Fruit fly (Drosophila melanogaster) whole organism, embryonic: ENCODE results near the gene CG32448.

Experiments used
- CG11456 ChIP-seq: fragments of 200-800 bp; sonication (Bioruptor generic); IDR thresholded peaks from 3 replicates; pipeline ENCODE4 v1.3.6; 2022; ENCODE audit warnings: missing biosample characterization, missing genetic modification characterization
- CG16863 ChIP-seq: fragments of 200-800 bp; sonication (Bioruptor generic); optimal IDR thresholded peaks from 3 replicates; lab custom pipeline; 2016; ENCODE audit warnings: missing biosample characterization, missing genetic modification characterization
- CG6689 ChIP-seq: fragments of 200-800 bp; sonication (Bioruptor generic); IDR thresholded peaks from 2 replicates; pipeline ENCODE4 v1.3.6; 2022; ENCODE audit warnings: missing biosample characterization, missing genetic modification characterization
- CTCF ChIP-seq: fragments of 200-800 bp; sonication (Bioruptor generic); optimal IDR thresholded peaks from 2 replicates; lab custom pipeline; 2017; ENCODE audit warnings: missing biosample characterization, mild to moderate bottlenecking, missing genetic modification characterization, moderate library complexity
- CrebB ChIP-seq: fragments of 200-800 bp; sonication (Bioruptor generic); optimal IDR thresholded peaks from 3 replicates; lab custom pipeline; 2018; ENCODE audit warnings: missing biosample characterization, mild to moderate bottlenecking, missing genetic modification characterization
- Eip74EF ChIP-seq, 2 experiments: fragments of 200-800 bp in 1 of 2; fragments of >200 bp in 1 of 2; sonication (Bioruptor generic) in 1 of 2; optimal IDR thresholded peaks; 2 replicates each; lab custom pipeline; 2017 to 2019; ENCODE audit warnings: missing biosample characterization in 2 of 2, missing genetic modification characterization in 2 of 2, mild to moderate bottlenecking in 1 of 2, moderate library complexity in 1 of 2
- Oaz ChIP-seq: fragments of 200-800 bp; sonication (Bioruptor generic); IDR thresholded peaks from 2 replicates; pipeline ENCODE4 v1.3.6; 2022; ENCODE audit warnings: missing biosample characterization, missing genetic modification characterization
- ab ChIP-seq: fragments of 200-800 bp; sonication (Bioruptor generic); optimal IDR thresholded peaks from 2 replicates; lab custom pipeline; 2016; ENCODE audit warnings: missing biosample characterization, missing genetic modification characterization
- run ChIP-seq: fragments of 200-800 bp; sonication (Bioruptor generic); optimal IDR thresholded peaks from 3 replicates; lab custom pipeline; 2018; ENCODE audit warnings: missing biosample characterization, mild to moderate bottlenecking, missing genetic modification characterization
- tna ChIP-seq: fragments of 200-800 bp; sonication (Bioruptor generic); IDR thresholded peaks from 2 replicates; pipeline ENCODE4 v1.3.6; 2022; ENCODE audit warnings: missing biosample characterization, missing genetic modification characterization; ENCODE audit not compliant: partially characterized antibody

- no peak for TF ChIP-seq CG6689 (GFP tag; lab: Robert Waterston, UW)
- no peak for TF ChIP-seq Eip74EF (GFP tag; optimal IDR thresholded peaks at IDR 0.05; lab: Kevin White, UChicago)
- TF ChIP-seq CG16863, result no peak
- TF ChIP-seq CG11456 (GFP tag; lab: Robert Waterston, UW), result no peak
- no peak for TF ChIP-seq CTCF (GFP tag; lab: Kevin White, UChicago)
- no peak for TF ChIP-seq tna
- TF ChIP-seq Oaz, result no peak
- no peak for TF ChIP-seq run (tag; lab: Kevin White, UChicago)
- no peak for TF ChIP-seq ab
- no peak for TF ChIP-seq CrebB (tag; lab: Kevin White, UChicago)
These were observed 16.2 kb upstream of the CG32448 start, which contains the start of gene mub for dm6 chr3L:21844488-21844887.
